Worm (Caenorhabditis elegans): ENCODE measurements around the gene Y47D3A.21.

DNA sequence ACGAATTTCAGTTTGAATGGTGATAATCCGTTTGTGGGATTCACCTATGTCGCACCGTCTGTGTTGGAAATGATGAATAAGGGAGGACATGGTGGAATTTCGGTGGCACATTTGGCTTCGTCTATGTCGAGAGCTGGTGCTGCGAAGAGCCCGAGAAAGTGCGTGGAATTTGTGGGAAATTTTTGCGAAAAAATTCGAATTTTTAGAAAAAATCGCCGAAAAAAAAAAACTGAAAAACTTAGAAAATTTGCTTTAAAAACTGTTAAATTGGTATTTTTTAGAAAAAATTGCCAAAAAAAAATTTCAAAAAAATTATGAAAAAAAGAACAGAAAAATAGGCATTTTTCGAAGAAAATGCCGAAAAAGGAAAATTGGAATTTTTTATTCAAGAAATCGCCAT lies 29.8 kb downstream of the Y47D3A.21 start:
- TF ChIP-seq unc-39 (tag; optimal IDR thresholded peaks at IDR 0.05) (no peak), mab-5 (tag; optimal IDR thresholded peaks at IDR 0.05) (no peak), nhr-237 (tag; optimal IDR thresholded peaks at IDR 0.05) (no peak), ces-1 (GFP tag; optimal IDR thresholded peaks at IDR 0.05) (no peak), ztf-11 (tag; optimal IDR thresholded peaks at IDR 0.05) (no peak), blmp-1 (tag; optimal IDR thresholded peaks at IDR 0.05) (no peak), elt-1 (tag; optimal IDR thresholded peaks at IDR 0.05; ENCODE audit: borderline replicate concordance, insufficient read depth) (no peak), ham-2 (GFP tag; optimal IDR thresholded peaks at IDR 0.05) (no peak), nhr-76 (tag; optimal IDR thresholded peaks at IDR 0.05) (no peak), snpc-4 (tag; optimal IDR thresholded peaks at IDR 0.05) (no peak), nhr-12 (tag; optimal IDR thresholded peaks at IDR 0.05) (no peak), ceh-83 (GFP tag; optimal IDR thresholded peaks at IDR 0.05) (no peak), ceh-43 (GFP tag; optimal IDR thresholded peaks at IDR 0.05) (no peak), nhr-28 (tag; optimal IDR thresholded peaks at IDR 0.05) (no peak)
